Worm (Caenorhabditis elegans) whole organism, mixed stage, embryonic: ENCODE results near the gene sphk-1.

Source experiments
- blmp-1 ChIP-seq: fragments of 150-350 bp; optimal IDR thresholded peaks from 2 replicates; lab custom pipeline; 2014; ENCODE audit warnings: missing biosample characterization, missing genetic modification characterization
- ceh-43 ChIP-seq: fragments of 200-800 bp; sonication (Bioruptor generic); optimal IDR thresholded peaks from 2 replicates; lab custom pipeline; 2018; ENCODE audit warnings: mild to moderate bottlenecking, missing genetic modification characterization, moderate library complexity, missing compliant biosample characterization
- elt-3 ChIP-seq: fragments of 150-350 bp; optimal IDR thresholded peaks from 2 replicates; lab custom pipeline; 2014; ENCODE audit warnings: missing biosample characterization, missing genetic modification characterization
- mep-1 ChIP-seq: fragments of 150-350 bp; optimal IDR thresholded peaks from 2 replicates; lab custom pipeline; 2017; ENCODE audit warnings: missing biosample characterization, missing genetic modification reagents, missing genetic modification characterization, inconsistent platforms
- nhr-12 ChIP-seq: fragments of 150-350 bp; optimal IDR thresholded peaks from 2 replicates; lab custom pipeline; 2014; ENCODE audit warnings: missing biosample characterization, missing genetic modification characterization
- nhr-28 ChIP-seq: fragments of 150-350 bp; optimal IDR thresholded peaks from 2 replicates; lab custom pipeline; 2014; ENCODE audit warnings: missing biosample characterization, missing genetic modification characterization
- nhr-76 ChIP-seq: sonication (generic microtip); optimal IDR thresholded peaks from 2 replicates; lab custom pipeline; 2017; ENCODE audit warnings: missing biosample characterization, missing genetic modification characterization
- pha-4 ChIP-seq: fragments of 150-350 bp; optimal IDR thresholded peaks from 2 replicates; lab custom pipeline; 2018; ENCODE audit warnings: missing biosample characterization, missing genetic modification reagents, missing genetic modification characterization
- sem-2 ChIP-seq: fragments of 200-800 bp; sonication (Bioruptor generic); optimal IDR thresholded peaks from 2 replicates; lab custom pipeline; 2018; ENCODE audit warnings: mild to moderate bottlenecking, missing genetic modification characterization, missing compliant biosample characterization
- snpc-4 ChIP-seq: fragments of 150-350 bp; optimal IDR thresholded peaks from 2 replicates; lab custom pipeline; 2014; ENCODE audit warnings: missing biosample characterization, missing genetic modification characterization
- sptf-1 ChIP-seq: sonication (generic microtip); optimal IDR thresholded peaks from 2 replicates; lab custom pipeline; 2017; ENCODE audit warnings: mild to moderate bottlenecking, missing genetic modification characterization, moderate library complexity, missing compliant biosample characterization
- unc-39 ChIP-seq: fragments of 150-350 bp; optimal IDR thresholded peaks from 2 replicates; lab custom pipeline; 2014; ENCODE audit warnings: missing biosample characterization, missing genetic modification characterization
- unc-62 ChIP-seq: fragments of 150-350 bp; optimal IDR thresholded peaks from 2 replicates; lab custom pipeline; 2014; ENCODE audit warnings: missing biosample characterization, missing genetic modification reagents, missing genetic modification characterization

DNA sequence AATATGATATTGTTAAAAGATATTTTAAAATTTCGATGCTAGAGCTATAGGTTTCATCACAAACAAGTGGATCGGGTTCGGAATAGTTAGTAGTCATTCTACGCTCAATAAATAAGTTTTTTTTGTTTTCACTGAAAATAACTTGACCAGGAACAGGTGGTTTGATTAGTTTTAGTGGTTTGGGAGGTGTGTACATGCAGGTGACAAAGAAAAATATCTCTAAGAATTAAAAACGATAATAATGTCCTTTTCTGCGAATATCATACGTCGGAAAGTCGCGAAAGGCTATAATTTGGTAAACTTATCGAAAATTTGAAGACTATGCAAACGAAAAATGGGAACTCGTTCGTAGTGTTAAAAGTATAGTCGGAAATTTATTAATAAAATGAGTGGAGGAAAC is 8.8 kb upstream of the sphk-1 start, which contains the start of gene srg-15:
- no peak for TF ChIP-seq sptf-1 (tag; lab: Kevin White, UChicago)
- no peak for TF ChIP-seq snpc-4
- no peak for TF ChIP-seq nhr-12 (tag; lab: Kevin White, UChicago)
- TF ChIP-seq blmp-1 (tag; lab: Kevin White, UChicago): no peak
- TF ChIP-seq mep-1 (tag; lab: Kevin White, UChicago): no peak
- TF ChIP-seq unc-39 (tag; lab: Kevin White, UChicago): no peak
- no peak for TF ChIP-seq unc-62 (GFP tag; lab: Kevin White, UChicago)
- TF ChIP-seq nhr-76 (tag; lab: Kevin White, UChicago): no peak
- TF ChIP-seq nhr-28: no peak
- TF ChIP-seq sem-2: no peak
- TF ChIP-seq ceh-43 (GFP tag; lab: Kevin White, UChicago): no peak
- no peak for TF ChIP-seq elt-3
- no peak for TF ChIP-seq pha-4 (tag; lab: Kevin White, UChicago)
